Worm (Caenorhabditis elegans) whole organism, L4 larva: Measurements from ENCODE around the gene R05D3.8.

Experiments used
- D1046.2 ChIP-seq: fragments of 200-800 bp; sonication (Bioruptor generic); IDR thresholded peaks from 2 replicates; pipeline ENCODE4 v1.3.6; 2022; ENCODE audit warnings: missing genetic modification characterization, missing compliant biosample characterization
- F10B5.3 ChIP-seq: sonication (generic microtip); optimal IDR thresholded peaks from 2 replicates; lab custom pipeline; 2016; ENCODE audit warnings: mild to moderate bottlenecking, missing genetic modification characterization, missing compliant biosample characterization
- F49E8.2 ChIP-seq: sonication (generic microtip); optimal IDR thresholded peaks from 2 replicates; lab custom pipeline; 2016; ENCODE audit warnings: missing compliant biosample characterization, mild to moderate bottlenecking, missing genetic modification characterization, borderline replicate concordance
- T20F7.1 ChIP-seq: fragments of 200-800 bp; sonication (Bioruptor generic); optimal IDR thresholded peaks from 2 replicates; lab custom pipeline; 2018; ENCODE audit warnings: mild to moderate bottlenecking, missing genetic modification characterization, missing compliant biosample characterization
- Y5F2A.4 ChIP-seq: fragments of 200-800 bp; sonication (Bioruptor generic); optimal IDR thresholded peaks from 2 replicates; lab custom pipeline; 2018; ENCODE audit warnings: mild to moderate bottlenecking, missing genetic modification characterization, missing compliant biosample characterization
- ZK337.2 ChIP-seq: fragments of 200-800 bp; sonication (Bioruptor generic); IDR thresholded peaks from 2 replicates; pipeline ENCODE4 v1.3.6; 2022; ENCODE audit warnings: missing genetic modification reagents, missing genetic modification characterization, missing compliant biosample characterization
- aha-1 ChIP-seq: fragments of 150-350 bp; peaks from one replicate; lab custom pipeline; 2014; ENCODE audit warnings: missing biosample characterization, missing genetic modification characterization
- ceh-20 ChIP-seq: fragments of 200-800 bp; sonication (Bioruptor generic); IDR thresholded peaks from 2 replicates; pipeline ENCODE4 v1.3.6; 2022; ENCODE audit warnings: missing genetic modification reagents, missing genetic modification characterization, missing compliant biosample characterization
- ceh-28 ChIP-seq: fragments of 150-350 bp; optimal IDR thresholded peaks from 2 replicates; lab custom pipeline; 2014; ENCODE audit warnings: missing biosample characterization, missing genetic modification reagents, missing genetic modification characterization
- ceh-32 ChIP-seq: sonication (generic microtip); optimal IDR thresholded peaks from 2 replicates; lab custom pipeline; 2016; ENCODE audit warnings: mild to moderate bottlenecking, missing genetic modification characterization, missing compliant biosample characterization; ENCODE audit not compliant: poor library complexity
- ceh-82 ChIP-seq: sonication (generic microtip); optimal IDR thresholded peaks from 2 replicates; lab custom pipeline; 2017; ENCODE audit warnings: missing biosample characterization, missing genetic modification characterization
- ctbp-1 ChIP-seq: fragments of 200-800 bp; sonication (Bioruptor generic); IDR thresholded peaks from 2 replicates; pipeline ENCODE4 v1.3.6; 2022; ENCODE audit warnings: missing genetic modification reagents, missing genetic modification characterization, missing compliant biosample characterization
- daf-19 ChIP-seq: fragments of 200-800 bp; sonication (Bioruptor generic); conservative IDR thresholded peaks from 2 replicates; pipeline ENCODE4 v1.3.6; 2022; ENCODE audit warnings: missing genetic modification characterization, missing compliant biosample characterization
- dmd-6 ChIP-seq: fragments of 200-800 bp; sonication (Bioruptor generic); IDR thresholded peaks from 2 replicates; pipeline ENCODE4 v1.3.6; 2022; ENCODE audit warnings: missing genetic modification reagents, missing genetic modification characterization, missing compliant biosample characterization
- dmd-8 ChIP-seq: fragments of 200-800 bp; sonication (Bioruptor generic); IDR thresholded peaks from 2 replicates; pipeline ENCODE4 v1.3.6; 2022; ENCODE audit warnings: missing genetic modification characterization, missing compliant biosample characterization
- dpl-1 ChIP-seq: fragments of 150-350 bp; optimal IDR thresholded peaks from 2 replicates; lab custom pipeline; 2014; ENCODE audit warnings: missing biosample characterization, missing genetic modification reagents, missing genetic modification characterization
- dve-1 ChIP-seq: sonication (generic microtip); optimal IDR thresholded peaks from 2 replicates; lab custom pipeline; 2017; ENCODE audit warnings: antibody characterized with exemption, mild to moderate bottlenecking, missing genetic modification characterization, missing compliant biosample characterization; ENCODE audit not compliant: insufficient read depth
- egl-43 ChIP-seq: fragments of 200-800 bp; sonication (Bioruptor generic); IDR thresholded peaks from 2 replicates; pipeline ENCODE4 v1.3.6; 2022; ENCODE audit warnings: missing genetic modification reagents, missing genetic modification characterization, missing compliant biosample characterization
- fkh-10 ChIP-seq: fragments of 150-350 bp; optimal IDR thresholded peaks from 2 replicates; lab custom pipeline; 2014; ENCODE audit warnings: missing biosample characterization, missing genetic modification reagents, missing genetic modification characterization
- gei-8 ChIP-seq: fragments of 200-800 bp; sonication (Bioruptor generic); optimal IDR thresholded peaks from 2 replicates; lab custom pipeline; 2018; ENCODE audit warnings: mild to moderate bottlenecking, missing genetic modification characterization, missing compliant biosample characterization
- hif-1 ChIP-seq, 2 experiments: sonication (generic microtip); optimal IDR thresholded peaks; 2 replicates each; lab custom pipeline; 2016 to 2017; ENCODE audit warnings: missing compliant biosample characterization in 2 of 2, missing genetic modification characterization in 2 of 2, missing genetic modification reagents in 2 of 2, missing genotype in 2 of 2, mild to moderate bottlenecking in 1 of 2
- hlh-11 ChIP-seq: fragments of 200-800 bp; sonication (Bioruptor generic); optimal IDR thresholded peaks from 2 replicates; lab custom pipeline; 2018; ENCODE audit warnings: mild to moderate bottlenecking, missing genetic modification characterization, missing compliant biosample characterization
- hlh-30 ChIP-seq: sonication (generic microtip); optimal IDR thresholded peaks from 2 replicates; lab custom pipeline; 2017; ENCODE audit warnings: antibody characterized with exemption, mild to moderate bottlenecking, missing genetic modification characterization, missing compliant biosample characterization; ENCODE audit not compliant: insufficient read depth
- jun-1 ChIP-seq: fragments of 150-350 bp; optimal IDR thresholded peaks from 2 replicates; lab custom pipeline; 2014; ENCODE audit warnings: missing biosample characterization, missing genetic modification reagents, missing genetic modification characterization
- lim-7 ChIP-seq: fragments of 200-800 bp; sonication (Bioruptor generic); IDR thresholded peaks from 2 replicates; pipeline ENCODE4 v1.3.6; 2022; ENCODE audit warnings: missing genetic modification characterization, missing compliant biosample characterization
- lin-1 ChIP-seq: fragments of 200-800 bp; sonication (Bioruptor generic); IDR thresholded peaks from 2 replicates; pipeline ENCODE4 v1.3.6; 2022; ENCODE audit warnings: missing genetic modification reagents, missing genetic modification characterization, missing compliant biosample characterization
- lin-15B ChIP-seq: fragments of 150-350 bp; sonication (generic microtip); optimal IDR thresholded peaks from 3 replicates; lab custom pipeline; 2014; ENCODE audit warnings: missing biosample characterization, missing genetic modification characterization
- lin-38 ChIP-seq: fragments of 200-800 bp; sonication (Bioruptor generic); IDR thresholded peaks from 2 replicates; pipeline ENCODE4 v1.3.6; 2022; ENCODE audit warnings: missing genetic modification reagents, missing genetic modification characterization, missing compliant biosample characterization
- lir-3 ChIP-seq: sonication (generic microtip); optimal IDR thresholded peaks from 2 replicates; lab custom pipeline; 2016; ENCODE audit warnings: mild to moderate bottlenecking, missing genetic modification characterization, missing compliant biosample characterization
- madf-5 ChIP-seq, 2 experiments: fragments of 200-800 bp; sonication (Bioruptor generic); IDR thresholded peaks; 2 replicates each; pipeline ENCODE4 v1.3.6; 2022; ENCODE audit warnings: missing compliant biosample characterization in 2 of 2, missing genetic modification characterization in 2 of 2
- mdl-1 ChIP-seq, 2 experiments: fragments of 150-350 bp in 1 of 2; sonication (generic microtip) in 1 of 2; optimal IDR thresholded peaks; 2 replicates each; lab custom pipeline; 2014 to 2017; ENCODE audit warnings: missing biosample characterization in 2 of 2, missing genetic modification characterization in 2 of 2
- mep-1 ChIP-seq: fragments of 150-350 bp; sonication (generic microtip); optimal IDR thresholded peaks from 3 replicates; lab custom pipeline; 2014; ENCODE audit warnings: missing biosample characterization, missing genetic modification characterization
- mxl-3 ChIP-seq: fragments of 200-800 bp; sonication (Bioruptor generic); optimal IDR thresholded peaks from 2 replicates; lab custom pipeline; 2018; ENCODE audit warnings: mild to moderate bottlenecking, missing genetic modification characterization, missing compliant biosample characterization
- nhr-10 ChIP-seq: fragments of 150-350 bp; optimal IDR thresholded peaks from 2 replicates; lab custom pipeline; 2014; ENCODE audit warnings: missing biosample characterization, missing genetic modification characterization
- nhr-237 ChIP-seq: sonication (generic microtip); optimal IDR thresholded peaks from 2 replicates; lab custom pipeline; 2017; ENCODE audit warnings: missing biosample characterization, missing genetic modification characterization
- nhr-25 ChIP-seq: sonication (generic microtip); optimal IDR thresholded peaks from 2 replicates; lab custom pipeline; 2017; ENCODE audit warnings: missing genetic modification characterization, mild to moderate bottlenecking, missing compliant biosample characterization, antibody characterized with exemption, moderate library complexity, borderline replicate concordance; ENCODE audit not compliant: insufficient read depth
- nhr-48 ChIP-seq: sonication (generic microtip); optimal IDR thresholded peaks from 2 replicates; lab custom pipeline; 2016; ENCODE audit warnings: mild to moderate bottlenecking, missing genetic modification characterization, missing compliant biosample characterization
- nhr-76 ChIP-seq: fragments of 150-350 bp; optimal IDR thresholded peaks from 2 replicates; lab custom pipeline; 2014; ENCODE audit warnings: missing biosample characterization, missing genetic modification characterization
- saeg-2 ChIP-seq: fragments of 200-800 bp; sonication (Bioruptor generic); IDR thresholded peaks from 2 replicates; pipeline ENCODE4 v1.3.6; 2022; ENCODE audit warnings: missing genetic modification reagents, missing genetic modification characterization, missing compliant biosample characterization
- set-16 ChIP-seq: fragments of 200-800 bp; sonication (Bioruptor generic); IDR thresholded peaks from 2 replicates; pipeline ENCODE4 v1.3.6; 2022; ENCODE audit warnings: missing genetic modification reagents, missing genetic modification characterization, missing compliant biosample characterization
- skn-1 ChIP-seq: fragments of 150-350 bp; optimal IDR thresholded peaks from 2 replicates; lab custom pipeline; 2014; ENCODE audit warnings: missing biosample characterization, missing genetic modification characterization
- snpc-1.2 ChIP-seq: fragments of 200-800 bp; sonication (Bioruptor generic); IDR thresholded peaks from 2 replicates; pipeline ENCODE4 v1.3.6; 2022; ENCODE audit warnings: missing genetic modification reagents, missing genetic modification characterization, missing compliant biosample characterization
- tag-97 ChIP-seq: fragments of 200-800 bp; sonication (Bioruptor generic); IDR thresholded peaks from 2 replicates; pipeline ENCODE4 v1.3.6; 2022; ENCODE audit warnings: missing genetic modification characterization, missing compliant biosample characterization
- unc-130 ChIP-seq: sonication (generic microtip); optimal IDR thresholded peaks from 2 replicates; lab custom pipeline; 2016; ENCODE audit warnings: missing genetic modification reagents, missing genetic modification characterization, missing compliant biosample characterization
- unc-39 ChIP-seq: sonication (generic microtip); optimal IDR thresholded peaks from 2 replicates; lab custom pipeline; 2017; ENCODE audit warnings: missing biosample characterization, missing genetic modification characterization
- zip-11 ChIP-seq: fragments of 200-800 bp; sonication (Bioruptor generic); IDR thresholded peaks from 2 replicates; pipeline ENCODE4 v1.3.6; 2022; ENCODE audit warnings: missing genetic modification characterization, missing compliant biosample characterization
- zip-2 ChIP-seq: fragments of 150-350 bp; optimal IDR thresholded peaks from 2 replicates; lab custom pipeline; 2014; ENCODE audit warnings: missing biosample characterization, missing genetic modification characterization

Gene R05D3.8

DNA sequence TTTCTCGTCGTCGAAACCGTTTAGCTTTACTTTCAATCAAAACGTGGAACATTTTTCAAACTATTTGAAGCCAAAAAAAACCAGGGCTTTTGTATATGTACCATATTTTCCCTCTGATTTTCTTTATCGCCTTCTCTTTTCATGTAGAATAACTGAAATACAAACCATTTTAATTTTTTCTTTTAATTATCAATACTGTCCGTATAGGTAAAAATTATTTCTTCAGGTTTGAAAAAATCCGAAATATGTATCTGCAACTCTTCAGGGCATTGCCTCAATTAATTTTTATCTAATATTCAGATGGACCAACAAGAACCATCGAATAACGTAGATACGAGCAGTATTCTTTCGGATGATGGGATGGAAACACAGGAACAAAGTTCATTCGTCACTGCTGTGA, 16.9 kb upstream of the R05D3.8 start, which contains the start of gene met-2:
TSS of gene met-2 (plus strand) at position 301 of the 400 bp plus-strand sequence.
- TF ChIP-seq nhr-10 (no peak), dmd-6 (GFP tag; lab: Robert Waterston, UW) (no peak), D1046.2 (GFP tag; lab: Robert Waterston, UW) (no peak), lir-3 (no peak), F49E8.2 (tag; lab: Kevin White, UChicago) (no peak), T20F7.1 (GFP tag; lab: Kevin White, UChicago) (peak; percentile 39), nhr-76 (tag; lab: Kevin White, UChicago) (no peak), mxl-3 (GFP tag; lab: Kevin White, UChicago) (no peak), lim-7 (GFP tag; lab: Robert Waterston, UW) (no peak), hlh-30 (tag; lab: Kevin White, UChicago) (no peak), dve-1 (tag; lab: Kevin White, UChicago) (no peak), fkh-10 (GFP tag; lab: Kevin White, UChicago) (no peak), mep-1 (tag; lab: Kevin White, UChicago) (peak; percentile 2), unc-130 (GFP tag; lab: Kevin White, UChicago) (no peak)

ce11 chrIII:8371595-8372305, 13.6 kb upstream of the R05D3.8 start, which contains the start of gene lmbr-1:
Gene lmbr-1 (plus strand): TSS chrIII:8372255.
- TF ChIP-seq aha-1 (tag; lab: Kevin White, UChicago) (peak; percentile 65), lin-15B (no peak), ceh-32 (tag; lab: Kevin White, UChicago) (no peak)

DNA sequence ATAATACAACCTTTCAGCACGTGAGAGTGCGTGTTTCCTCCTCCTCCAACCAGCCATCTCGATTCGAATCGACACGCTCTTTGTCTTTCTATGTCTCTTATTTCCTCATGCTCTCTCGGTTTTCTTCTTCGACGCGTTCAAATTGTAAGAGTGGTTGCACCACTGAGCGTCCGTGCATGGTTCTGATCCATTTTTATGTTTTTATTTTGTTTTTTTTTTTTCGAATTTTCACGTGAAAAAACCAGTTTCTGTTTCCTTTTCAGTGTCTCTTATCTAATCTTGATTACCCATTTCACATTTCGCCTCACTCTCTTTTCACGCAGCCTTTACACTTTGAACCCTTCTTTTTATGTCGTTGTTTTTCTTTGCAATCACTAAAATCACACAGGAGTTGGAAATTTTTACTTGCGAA, 12.7 kb upstream of the R05D3.8 start:
- TF ChIP-seq jun-1 (tag; lab: Kevin White, UChicago), result no peak
- TF ChIP-seq nhr-237 (tag; lab: Kevin White, UChicago), result no peak
- TF ChIP-seq dmd-8, result no peak
- TF ChIP-seq egl-43 (GFP tag; lab: Robert Waterston, UW), result no peak
- TF ChIP-seq lin-15B, result no peak
- TF ChIP-seq saeg-2 (GFP tag; lab: Robert Waterston, UW), result no peak
- no peak for TF ChIP-seq gei-8 (GFP tag; lab: Kevin White, UChicago)
- no peak for TF ChIP-seq lin-38 (GFP tag; lab: Robert Waterston, UW)
- no peak for TF ChIP-seq set-16
- no peak for TF ChIP-seq daf-19 (GFP tag; lab: Robert Waterston, UW)
- TF ChIP-seq nhr-25 (tag; lab: Kevin White, UChicago), result no peak
- TF ChIP-seq ceh-20 (GFP tag; lab: Robert Waterston, UW), result no peak
- TF ChIP-seq fkh-10 (GFP tag; lab: Kevin White, UChicago), result no peak
- no peak for TF ChIP-seq madf-5 (GFP tag; IDR thresholded peaks at IDR 0.05; lab: Robert Waterston, UW)
- no peak for TF ChIP-seq unc-39
- no peak for TF ChIP-seq ctbp-1 (GFP tag; lab: Robert Waterston, UW)
- peak; percentile 36 for TF ChIP-seq nhr-48
- peak; percentile 60 for TF ChIP-seq hlh-11 (tag; lab: Kevin White, UChicago)
- TF ChIP-seq zip-2 (tag; lab: Kevin White, UChicago), result no peak
- no peak for TF ChIP-seq lin-1 (GFP tag; lab: Robert Waterston, UW)
- no peak for TF ChIP-seq Y5F2A.4 (GFP tag; lab: Kevin White, UChicago)
- no peak for TF ChIP-seq zip-11 (GFP tag; lab: Robert Waterston, UW)
- TF ChIP-seq dmd-6 (GFP tag; lab: Robert Waterston, UW), result peak; percentile 57; the same call in 1 of the 2 replicates
- no peak for TF ChIP-seq tag-97 (GFP tag; lab: Robert Waterston, UW)
- no peak for TF ChIP-seq ZK337.2
- TF ChIP-seq ceh-82, result no peak
- no peak for TF ChIP-seq ceh-28 (tag; lab: Kevin White, UChicago)
- TF ChIP-seq skn-1, result no peak
- TF ChIP-seq hif-1 (tag; optimal IDR thresholded peaks at IDR 0.05; lab: Kevin White, UChicago), result peak in 1 of 2 experiments; percentile 24
- TF ChIP-seq F10B5.3 (tag; lab: Kevin White, UChicago), result no peak
- no peak for TF ChIP-seq dpl-1 (GFP tag; lab: Kevin White, UChicago)
- no peak for TF ChIP-seq snpc-1.2
- TF ChIP-seq mdl-1 (tag; optimal IDR thresholded peaks at IDR 0.05; lab: Kevin White, UChicago), result peak; percentile 17 to 88
